Worm (Caenorhabditis elegans) whole organism, early embryonic: ENCODE results near the gene Y32B12A.5.

ENCODE experiments used
- B0310.2 ChIP-seq: sonication (generic microtip); optimal IDR thresholded peaks from 2 replicates; lab custom pipeline; 2016; ENCODE audit warnings: mild to moderate bottlenecking, missing genetic modification characterization, missing compliant biosample characterization
- aly-1 ChIP-seq: sonication (generic microtip); optimal IDR thresholded peaks from 2 replicates; lab custom pipeline; 2016; ENCODE audit warnings: missing genetic modification characterization, missing compliant biosample characterization
- ama-1 ChIP-seq: fragments of 150-350 bp; optimal IDR thresholded peaks from 2 replicates; lab custom pipeline; 2014
- ceh-13 ChIP-seq: fragments of 200-800 bp; sonication (Bioruptor generic); optimal IDR thresholded peaks from 2 replicates; lab custom pipeline; 2018; ENCODE audit warnings: mild to moderate bottlenecking, missing genetic modification characterization, missing compliant biosample characterization
- ets-7 ChIP-seq: sonication (generic microtip); optimal IDR thresholded peaks from 2 replicates; lab custom pipeline; 2016; ENCODE audit warnings: missing genotype, missing genetic modification characterization, missing compliant biosample characterization
- flt-1 ChIP-seq: fragments of 200-800 bp; sonication (Bioruptor generic); IDR thresholded peaks from 2 replicates; pipeline ENCODE4 v1.3.6; 2022; ENCODE audit warnings: missing genetic modification characterization, missing compliant biosample characterization
- scrt-1 ChIP-seq: fragments of 200-800 bp; sonication (Bioruptor generic); IDR thresholded peaks from 2 replicates; pipeline ENCODE4 v1.3.6; 2022; ENCODE audit warnings: missing genetic modification characterization, missing compliant biosample characterization
- tbx-11 ChIP-seq: fragments of 200-800 bp; sonication (Bioruptor generic); IDR thresholded peaks from 2 replicates; pipeline ENCODE4 v1.3.6; 2022; ENCODE audit warnings: missing genetic modification characterization, missing compliant biosample characterization
- tbx-37 ChIP-seq: fragments of 200-800 bp; sonication (Bioruptor generic); conservative IDR thresholded peaks from 2 replicates; pipeline ENCODE4 v1.3.6; 2022; ENCODE audit warnings: missing genetic modification reagents, missing genetic modification characterization, missing compliant biosample characterization
- tra-4 ChIP-seq: sonication (generic microtip); optimal IDR thresholded peaks from 2 replicates; lab custom pipeline; 2017; ENCODE audit warnings: missing genetic modification characterization, missing compliant biosample characterization

DNA sequence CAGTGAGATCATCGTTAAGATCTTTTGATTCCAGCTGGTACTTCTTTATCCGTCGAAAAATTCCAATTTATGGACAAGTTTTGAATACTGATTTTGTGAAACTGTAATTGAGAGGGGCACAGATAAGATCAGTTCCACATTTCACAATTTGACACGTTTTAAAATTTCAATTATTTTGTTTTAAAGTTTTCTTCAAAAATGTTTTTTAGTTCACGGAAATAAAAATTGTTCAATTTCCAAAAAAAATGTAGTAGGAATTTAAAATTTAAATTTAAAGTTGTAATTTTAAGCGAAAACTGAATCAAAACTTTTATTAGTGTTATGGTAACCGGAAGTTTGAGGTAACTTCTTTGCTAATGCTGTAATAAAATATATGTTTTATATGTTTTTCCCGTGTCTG lies 30.2 kb upstream of the Y32B12A.5 start, which contains the start of gene F36D3.4:
- no peak for TF ChIP-seq flt-1
- no peak for TF ChIP-seq ama-1 (lab: Kevin White, UChicago)
- no peak for TF ChIP-seq scrt-1
- no peak for TF ChIP-seq tbx-37 (GFP tag; lab: Robert Waterston, UW)
- TF ChIP-seq B0310.2 (tag; lab: Kevin White, UChicago) = no peak
- no peak for TF ChIP-seq tra-4
- no peak for TF ChIP-seq aly-1 (tag; lab: Kevin White, UChicago)
- TF ChIP-seq tbx-11 (GFP tag; lab: Robert Waterston, UW) = no peak
- TF ChIP-seq ceh-13 (GFP tag; lab: Kevin White, UChicago) = no peak
- TF ChIP-seq ets-7 (tag; lab: Kevin White, UChicago) = no peak
